Fruit fly (Drosophila melanogaster) whole organism, embryonic: ENCODE results near the gene Usp1.

Experiments used
- Aef1 ChIP-seq: fragments of 200-800 bp; sonication (Bioruptor generic); IDR thresholded peaks from 3 replicates; pipeline ENCODE4 v1.3.6; 2022; ENCODE audit warnings: missing biosample characterization, missing genetic modification characterization
- CG10431 ChIP-seq: fragments of 200-800 bp; sonication (Bioruptor generic); optimal IDR thresholded peaks from 3 replicates; lab custom pipeline; 2018; ENCODE audit warnings: missing biosample characterization, mild to moderate bottlenecking, missing genetic modification characterization
- CG11723 ChIP-seq: fragments of 200-800 bp; sonication (Bioruptor generic); optimal IDR thresholded peaks from 2 replicates; lab custom pipeline; 2017; ENCODE audit warnings: missing biosample characterization, mild to moderate bottlenecking, missing genetic modification characterization
- CG14050 ChIP-seq: fragments of 200-800 bp; sonication (Bioruptor generic); IDR thresholded peaks from 3 replicates; pipeline ENCODE4 v1.3.6; 2022; ENCODE audit warnings: missing biosample characterization, missing genetic modification characterization
- CG15479 ChIP-seq: fragments of 200-800 bp; sonication (Bioruptor generic); optimal IDR thresholded peaks from 3 replicates; lab custom pipeline; 2019; ENCODE audit warnings: missing biosample characterization, mild to moderate bottlenecking, missing genetic modification characterization, moderate library complexity
- CG17829 ChIP-seq: fragments of 200-800 bp; optimal IDR thresholded peaks from 2 replicates; lab custom pipeline; 2019; ENCODE audit warnings: missing biosample characterization, mild to moderate bottlenecking, missing genetic modification characterization, moderate library complexity
- CG18262 ChIP-seq: fragments of 200-800 bp; optimal IDR thresholded peaks from 3 replicates; lab custom pipeline; 2019; ENCODE audit warnings: missing biosample characterization, mild to moderate bottlenecking, missing genetic modification characterization, moderate library complexity
- CG1832 ChIP-seq: fragments of 200-800 bp; sonication (Bioruptor generic); optimal IDR thresholded peaks from 2 replicates; lab custom pipeline; 2017; ENCODE audit warnings: missing biosample characterization, mild to moderate bottlenecking, missing genetic modification characterization, inconsistent platforms
- CG18599 ChIP-seq: fragments of 200-800 bp; sonication (Bioruptor generic); optimal IDR thresholded peaks from 3 replicates; lab custom pipeline; 2017; ENCODE audit warnings: missing biosample characterization, missing genetic modification characterization, mild to moderate bottlenecking, moderate library complexity, missing genetic modification reagents
- CG2199 ChIP-seq: fragments of 200-800 bp; sonication (Bioruptor generic); IDR thresholded peaks from 3 replicates; pipeline ENCODE4 v1.3.6; 2022; ENCODE audit warnings: missing biosample characterization, missing genetic modification characterization
- CG3163 ChIP-seq: fragments of 200-800 bp; sonication (Bioruptor generic); optimal IDR thresholded peaks from 3 replicates; lab custom pipeline; 2016; ENCODE audit warnings: missing biosample characterization, missing genetic modification characterization
- CG6791 ChIP-seq: fragments of 200-800 bp; sonication (Bioruptor generic); IDR thresholded peaks from 3 replicates; pipeline ENCODE4 v1.3.6; 2022; ENCODE audit warnings: missing biosample characterization, missing genetic modification characterization; ENCODE audit not compliant: partially characterized antibody
- CG7357 ChIP-seq: fragments of 200-800 bp; sonication (Bioruptor generic); IDR thresholded peaks from 3 replicates; pipeline ENCODE4 v1.3.6; 2022; ENCODE audit warnings: missing biosample characterization, missing genetic modification characterization
- CG7372 ChIP-seq: fragments of 200-800 bp; sonication (Bioruptor generic); IDR thresholded peaks from 2 replicates; pipeline ENCODE4 v1.3.6; 2022; ENCODE audit warnings: missing biosample characterization, missing genetic modification characterization
- CG7839 ChIP-seq: fragments of 200-800 bp; sonication (Bioruptor generic); optimal IDR thresholded peaks from 3 replicates; lab custom pipeline; 2018; ENCODE audit warnings: missing biosample characterization, mild to moderate bottlenecking, missing genetic modification characterization, moderate library complexity
- CG8089 ChIP-seq: fragments of 200-800 bp; sonication (Bioruptor generic); optimal IDR thresholded peaks from 3 replicates; lab custom pipeline; 2016; ENCODE audit warnings: missing biosample characterization, missing genetic modification characterization
- CG8290 ChIP-seq, 3 experiments: fragments of 200-800 bp; sonication (Bioruptor generic); optimal IDR thresholded peaks; 2 replicates each; lab custom pipeline; 2016 to 2019; ENCODE audit warnings: missing biosample characterization in 3 of 3, missing genetic modification characterization in 3 of 3, mild to moderate bottlenecking in 2 of 3, moderate library complexity in 1 of 3
- CG8765 ChIP-seq: fragments of 200-800 bp; sonication (Bioruptor generic); IDR thresholded peaks from 2 replicates; pipeline ENCODE4 v1.3.6; 2022; ENCODE audit warnings: missing biosample characterization, missing genetic modification characterization
- CG8924 ChIP-seq: fragments of 200-800 bp; optimal IDR thresholded peaks from 3 replicates; lab custom pipeline; 2019; ENCODE audit warnings: missing biosample characterization, mild to moderate bottlenecking, missing genetic modification characterization, moderate library complexity
- D19A ChIP-seq: fragments of 200-800 bp; optimal IDR thresholded peaks from 3 replicates; lab custom pipeline; 2019; ENCODE audit warnings: missing biosample characterization, mild to moderate bottlenecking, missing genetic modification characterization, moderate library complexity
- Dll ChIP-seq: fragments of 200-800 bp; sonication (Bioruptor generic); IDR thresholded peaks from 4 replicates; pipeline ENCODE4 v1.3.6; 2022; ENCODE audit warnings: missing biosample characterization, missing genetic modification characterization; ENCODE audit not compliant: partially characterized antibody
- Hmx ChIP-seq: fragments of 200-800 bp; sonication (Bioruptor generic); optimal IDR thresholded peaks from 2 replicates; lab custom pipeline; 2016; ENCODE audit warnings: missing biosample characterization, missing genetic modification characterization
- Kr ChIP-seq: fragments of 200-800 bp; sonication (Bioruptor generic); optimal IDR thresholded peaks from 2 replicates; lab custom pipeline; 2017; ENCODE audit warnings: missing biosample characterization, mild to moderate bottlenecking, missing genetic modification characterization
- Med ChIP-seq: fragments of 200-800 bp; sonication (Bioruptor generic); peaks from one replicate; lab custom pipeline; 2016; ENCODE audit warnings: missing biosample characterization, missing genetic modification characterization, mild to moderate bottlenecking, inconsistent platforms, moderate library complexity
- Side ChIP-seq: fragments of 200-800 bp; sonication (Bioruptor generic); optimal IDR thresholded peaks from 2 replicates; lab custom pipeline; 2016; ENCODE audit warnings: missing biosample characterization, missing genetic modification characterization
- Six4 ChIP-seq: fragments of 200-800 bp; sonication (Bioruptor generic); optimal IDR thresholded peaks from 2 replicates; lab custom pipeline; 2016; ENCODE audit warnings: missing biosample characterization, missing genetic modification characterization
- Tbp ChIP-seq: fragments of >200 bp; optimal IDR thresholded peaks from 2 replicates; lab custom pipeline; 2018; ENCODE audit warnings: missing biosample characterization, missing genetic modification characterization
- Trl ChIP-seq, 3 experiments: fragments of >200 bp in 2 of 3; fragments of 200-800 bp in 1 of 3; sonication (Bioruptor generic) in 1 of 3; optimal IDR thresholded peaks; 2 replicates in 1 of 3; 3 replicates in 2 of 3; lab custom pipeline; 2016 to 2017; ENCODE audit warnings: missing biosample characterization in 1 of 3, missing genetic modification characterization in 1 of 3
- ac ChIP-seq: fragments of 200-800 bp; sonication (Bioruptor generic); optimal IDR thresholded peaks from 3 replicates; lab custom pipeline; 2017; ENCODE audit warnings: missing biosample characterization, mild to moderate bottlenecking, missing genetic modification characterization
- bbx ChIP-seq: fragments of 200-800 bp; sonication (Bioruptor generic); IDR thresholded peaks from 2 replicates; pipeline ENCODE4 v1.3.6; 2022; ENCODE audit warnings: missing biosample characterization, missing genetic modification characterization; ENCODE audit not compliant: partially characterized antibody
- chm ChIP-seq: fragments of 200-800 bp; sonication (Bioruptor generic); IDR thresholded peaks from 2 replicates; pipeline ENCODE4 v1.3.6; 2022; ENCODE audit warnings: missing biosample characterization, missing genetic modification characterization
- crp ChIP-seq, 2 experiments: fragments of 200-800 bp; sonication (Bioruptor generic); optimal IDR thresholded peaks; 2 replicates in 1 of 2; 3 replicates in 1 of 2; lab custom pipeline; 2017; ENCODE audit warnings: missing biosample characterization in 2 of 2, missing genetic modification characterization in 2 of 2, mild to moderate bottlenecking in 1 of 2, moderate library complexity in 1 of 2
- gcm ChIP-seq: fragments of 200-800 bp; sonication (Bioruptor generic); optimal IDR thresholded peaks from 2 replicates; lab custom pipeline; 2019; ENCODE audit warnings: missing biosample characterization, mild to moderate bottlenecking, missing genetic modification characterization, moderate library complexity
- her ChIP-seq: fragments of 200-800 bp; sonication (Bioruptor generic); optimal IDR thresholded peaks from 2 replicates; lab custom pipeline; 2016; ENCODE audit warnings: missing biosample characterization, missing genetic modification characterization
- hkb ChIP-seq, 2 experiments: fragments of 200-800 bp in 1 of 2; fragments of >200 bp in 1 of 2; sonication (Bioruptor generic) in 1 of 2; IDR thresholded peaks in 1 of 2; optimal IDR thresholded peaks in 1 of 2; 2 replicates each; pipeline versions ENCODE4 v1.3.6 to Lab custom; 2017 to 2022; ENCODE audit warnings: missing biosample characterization in 1 of 2, missing genetic modification characterization in 1 of 2
- kni ChIP-seq: fragments of 200-800 bp; sonication (Bioruptor generic); optimal IDR thresholded peaks from 3 replicates; lab custom pipeline; 2017; ENCODE audit warnings: mild to moderate bottlenecking, missing biosample characterization, missing genetic modification reagents, missing genetic modification characterization
- otp ChIP-seq: fragments of 200-800 bp; sonication (Bioruptor generic); IDR thresholded peaks from 3 replicates; pipeline ENCODE4, ENCODE4 v1.3.6; 2022; ENCODE audit warnings: missing biosample characterization, missing genetic modification characterization
- pfk ChIP-seq: fragments of 200-800 bp; sonication (Bioruptor generic); optimal IDR thresholded peaks from 2 replicates; lab custom pipeline; 2018; ENCODE audit warnings: missing biosample characterization, mild to moderate bottlenecking, missing genetic modification characterization, moderate library complexity
- psq ChIP-seq: fragments of 200-800 bp; sonication (Bioruptor generic); optimal IDR thresholded peaks from 2 replicates; lab custom pipeline; 2017; ENCODE audit warnings: missing biosample characterization, missing genetic modification characterization
- rib ChIP-seq: fragments of 200-800 bp; sonication (Bioruptor generic); IDR thresholded peaks from 2 replicates; pipeline ENCODE4 v1.3.6; 2022; ENCODE audit warnings: missing biosample characterization, missing genetic modification characterization
- sna ChIP-seq: fragments of 200-800 bp; sonication (Bioruptor generic); IDR thresholded peaks from 2 replicates; pipeline ENCODE4 v1.3.6; 2022; ENCODE audit warnings: missing biosample characterization, missing genetic modification characterization; ENCODE audit not compliant: partially characterized antibody
- so ChIP-seq: fragments of 200-800 bp; sonication (Bioruptor generic); IDR thresholded peaks from 3 replicates; pipeline ENCODE4 v1.3.6; 2022; ENCODE audit warnings: missing biosample characterization, missing genetic modification characterization
- sob ChIP-seq: fragments of 200-800 bp; sonication (Bioruptor generic); IDR thresholded peaks from 2 replicates; pipeline ENCODE4 v1.3.6; 2022; ENCODE audit warnings: missing biosample characterization, missing genetic modification characterization
- ssp ChIP-seq: fragments of 200-800 bp; sonication (Bioruptor generic); IDR thresholded peaks from 2 replicates; pipeline ENCODE4 v1.3.6; 2022; ENCODE audit warnings: missing biosample characterization, missing genetic modification characterization
- unpg ChIP-seq: fragments of 200-800 bp; sonication (Bioruptor generic); optimal IDR thresholded peaks from 3 replicates; lab custom pipeline; 2018; ENCODE audit warnings: missing biosample characterization, mild to moderate bottlenecking, missing genetic modification characterization, moderate library complexity
- wdn ChIP-seq: fragments of 200-800 bp; sonication (Bioruptor generic); IDR thresholded peaks from 2 replicates; pipeline ENCODE4 v1.3.6; 2022; ENCODE audit warnings: missing biosample characterization, missing genetic modification characterization
- yki ChIP-seq: fragments of >200 bp; optimal IDR thresholded peaks from 3 replicates; lab custom pipeline; 2018

Usp1 gene

dm6 chr3R:29255166-29255962 is 26.4 kb downstream of the Usp1 start, which contains the start of gene stg (continued):
- peak; percentile 87 for TF ChIP-seq CG2199 (GFP tag; lab: Robert Waterston, UW)
- no peak for TF ChIP-seq CG7839
- TF ChIP-seq CG17829 (tag; lab: Kevin White, UChicago): peak; percentile 65
- TF ChIP-seq CG18599 (GFP tag; lab: Kevin White, UChicago): no peak
- no peak for TF ChIP-seq CG7357 (GFP tag; lab: Robert Waterston, UW)
- no peak for TF ChIP-seq pfk
- TF ChIP-seq psq (GFP tag; lab: Kevin White, UChicago): peak; percentile 88
- TF ChIP-seq wdn (GFP tag; lab: Robert Waterston, UW): no peak
- peak; percentile 39 for TF ChIP-seq ac (GFP tag; lab: Kevin White, UChicago)
- peak; percentile 2 for TF ChIP-seq hkb (optimal IDR thresholded peaks at IDR 0.05; lab: Kevin White, UChicago)
- TF ChIP-seq hkb (GFP tag; IDR thresholded peaks at IDR 0.05; lab: Robert Waterston, UW): no peak
- peak; percentile 32 for TF ChIP-seq CG10431 (GFP tag; lab: Kevin White, UChicago)
- TF ChIP-seq CG3163: peak; percentile 50
- peak; percentile 88 for TF ChIP-seq CG1832
- TF ChIP-seq kni (GFP tag; lab: Kevin White, UChicago): peak; percentile 26
- TF ChIP-seq Med (GFP tag; lab: Kevin White, UChicago): peak; percentile 76
- peak; percentile 37 for TF ChIP-seq her (GFP tag; lab: Kevin White, UChicago)
- TF ChIP-seq CG18262 (tag; lab: Kevin White, UChicago): peak; percentile 10
- TF ChIP-seq sna (GFP tag; lab: Robert Waterston, UW): no peak
- TF ChIP-seq Tbp (GFP tag; lab: Kevin White, UChicago): peak; percentile 94
- TF ChIP-seq unpg (GFP tag; lab: Kevin White, UChicago): peak; percentile 15
- TF ChIP-seq Side: peak; percentile 17
- peak; percentile 17 for TF ChIP-seq CG15479 (GFP tag; lab: Kevin White, UChicago)
- TF ChIP-seq rib (GFP tag; lab: Robert Waterston, UW): no peak; the same call in 1 of the 2 replicates
- peak; percentile 58 for TF ChIP-seq Kr (GFP tag; lab: Kevin White, UChicago)
- no peak for TF ChIP-seq ssp
- peak; percentile 14; the same call in 1 of the 3 replicates for TF ChIP-seq CG6791 (GFP tag; lab: Robert Waterston, UW)
- peak; percentile 19 for TF ChIP-seq CG8089 (GFP tag; lab: Kevin White, UChicago)
- TF ChIP-seq otp (GFP tag; lab: Robert Waterston, UW): no peak; the same call in 2 of the 3 replicates
- peak; percentile 41; the same call in 1 of the 4 replicates for TF ChIP-seq Dll (GFP tag; lab: Robert Waterston, UW)
- no peak for TF ChIP-seq Six4 (GFP tag; lab: Kevin White, UChicago)
- TF ChIP-seq bbx: 0 out of 2 replicates have a peak, but pooled peaks have one; percentile 40
- TF ChIP-seq CG8765 (GFP tag; lab: Robert Waterston, UW): 0 out of 2 replicates have a peak, but pooled peaks have one; percentile 45
- TF ChIP-seq Hmx (GFP tag; lab: Kevin White, UChicago): no peak
- TF ChIP-seq D19A: peak; percentile 37
- peak; percentile 49 to 58 for TF ChIP-seq Trl (optimal IDR thresholded peaks at IDR 0.05; lab: Kevin White, UChicago)
- no peak for TF ChIP-seq Trl (GFP tag; optimal IDR thresholded peaks at IDR 0.05; lab: Kevin White, UChicago)
- no peak for TF ChIP-seq yki (lab: Kevin White, UChicago)
- TF ChIP-seq sob: 0 out of 2 replicates have a peak, but pooled peaks have one; percentile 7
- no peak for TF ChIP-seq CG11723
- peak; percentile 72 to 84 for TF ChIP-seq crp (GFP tag; optimal IDR thresholded peaks at IDR 0.05; lab: Kevin White, UChicago)
- TF ChIP-seq chm (GFP tag; lab: Robert Waterston, UW): peak; percentile 93
- peak; percentile 44 for TF ChIP-seq CG8290 (GFP tag; optimal IDR thresholded peaks at IDR 0.05; lab: Kevin White, UChicago)
- TF ChIP-seq CG8290 (tag; optimal IDR thresholded peaks at IDR 0.05; lab: Kevin White, UChicago): peak in 1 of 2 experiments; percentile 7
- peak; percentile 41; the same call in 1 of the 3 replicates for TF ChIP-seq so
- no peak for TF ChIP-seq Aef1
- TF ChIP-seq CG14050 (GFP tag; lab: Robert Waterston, UW): no peak
- TF ChIP-seq CG7372 (GFP tag; lab: Robert Waterston, UW): no peak
- TF ChIP-seq gcm (GFP tag; lab: Kevin White, UChicago): peak; percentile 31
- peak; percentile 55 for TF ChIP-seq CG8924 (tag; lab: Kevin White, UChicago)
